Fruit fly (Drosophila melanogaster): ENCODE data around the gene CG5860.

Gene CG5860

DNA sequence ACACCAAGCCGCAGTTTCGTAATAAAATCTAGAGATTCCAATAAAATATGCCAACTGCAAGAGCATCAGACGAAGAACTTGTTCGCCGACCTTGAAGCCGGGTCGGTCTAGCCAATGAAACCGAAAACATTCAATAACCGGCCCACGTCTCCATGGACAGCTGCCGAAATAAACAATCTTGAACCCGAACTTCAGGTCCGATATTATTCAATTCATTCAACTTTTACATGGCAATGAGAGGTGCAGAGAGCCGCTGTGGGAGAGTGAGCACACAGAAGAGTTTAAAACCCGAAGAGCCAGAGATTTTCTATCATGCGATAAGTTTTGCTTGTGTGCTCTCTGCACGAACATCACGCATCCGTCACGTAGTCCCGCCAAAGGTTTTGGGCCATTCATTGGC lies 31.9 kb upstream of the CG5860 start (continued):
- TF ChIP-seq BEAF-32 (GFP tag; optimal IDR thresholded peaks at IDR 0.05) (no peak), ftz-f1 (GFP tag; optimal IDR thresholded peaks at IDR 0.05) (peak; percentile 67), Dbx (GFP tag; IDR thresholded peaks at IDR 0.05) (no peak), CG4404 (GFP tag; IDR thresholded peaks at IDR 0.05) (no peak), CG15011 (GFP tag; optimal IDR thresholded peaks at IDR 0.05) (no peak), CG34224 (GFP tag; IDR thresholded peaks at IDR 0.05; ENCODE audit: partially characterized antibody) (no peak), Six4 (GFP tag; optimal IDR thresholded peaks at IDR 0.05) (no peak), Lpt (GFP tag; optimal IDR thresholded peaks at IDR 0.05) (no peak), YL-1 (GFP tag; optimal IDR thresholded peaks at IDR 0.05) (no peak), row (GFP tag; IDR thresholded peaks at IDR 0.05) (no peak), abd-A (tag; optimal IDR thresholded peaks at IDR 0.05) (peak; percentile 50), bowl (GFP tag; IDR thresholded peaks at IDR 0.05) (no peak), vvl (GFP tag; IDR thresholded peaks at IDR 0.05) (peak; percentile 45; the same call in 1 of the 2 replicates), phol (tag; optimal IDR thresholded peaks at IDR 0.05) (no peak), CG13287 (GFP tag; IDR thresholded peaks at IDR 0.05; ENCODE audit: partially characterized antibody) (peak; percentile 16; the same call in 1 of the 2 replicates), Taf1 (GFP tag; IDR thresholded peaks at IDR 0.05) (no peak), Nf-YC (tag; optimal IDR thresholded peaks at IDR 0.05) (peak; percentile 37), zfh1 (GFP tag; IDR thresholded peaks at IDR 0.05) (no peak), GATAe (GFP tag; conservative IDR thresholded peaks at IDR 0.05) (no peak)

DNA sequence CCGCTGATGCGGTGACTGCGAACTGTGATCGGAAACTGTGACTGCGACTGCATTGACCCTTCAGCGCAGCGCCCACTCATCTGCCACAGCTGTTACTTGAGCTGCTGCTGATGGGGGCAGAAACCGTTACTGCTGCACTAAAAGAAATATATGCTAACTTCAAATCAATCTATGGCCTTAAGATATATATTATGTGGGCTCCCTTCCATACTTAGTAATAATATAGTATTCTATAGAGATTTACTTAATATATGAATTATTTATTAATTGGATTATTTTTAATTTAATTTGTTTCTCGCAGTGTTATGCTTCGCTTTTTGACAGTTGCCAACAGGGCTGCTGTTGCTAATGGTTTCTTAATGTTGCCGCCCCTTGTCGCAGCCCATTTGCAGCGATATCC lies 30.4 kb upstream of the CG5860 start:
- no peak for TF ChIP-seq tll (GFP tag; optimal IDR thresholded peaks at IDR 0.05)
- peak; percentile 22; the same call in 1 of the 3 replicates for TF ChIP-seq sr (GFP tag; IDR thresholded peaks at IDR 0.05)
- no peak for TF ChIP-seq CG30431 (GFP tag; optimal IDR thresholded peaks at IDR 0.05)
- no peak for TF ChIP-seq lbe (GFP tag; optimal IDR thresholded peaks at IDR 0.05)
- no peak for TF ChIP-seq D19A (tag; optimal IDR thresholded peaks at IDR 0.05)
- no peak for TF ChIP-seq Trl (optimal IDR thresholded peaks at IDR 0.05)
- TF ChIP-seq Trl (GFP tag; optimal IDR thresholded peaks at IDR 0.05) = no peak
- no peak for TF ChIP-seq zen2 (GFP tag; IDR thresholded peaks at IDR 0.05; ENCODE audit: partially characterized antibody)
- TF ChIP-seq vvl (GFP tag; IDR thresholded peaks at IDR 0.05) = no peak
- peak; percentile 36 for TF ChIP-seq CG6689 (GFP tag; IDR thresholded peaks at IDR 0.05)
- peak; percentile 10 for TF ChIP-seq fd96Cb (tag; optimal IDR thresholded peaks at IDR 0.05)
- no peak for TF ChIP-seq Doc2 (GFP tag; IDR thresholded peaks at IDR 0.05)
- no peak for TF ChIP-seq CG7271 (tag; optimal IDR thresholded peaks at IDR 0.05)
- TF ChIP-seq CG31441 (GFP tag; IDR thresholded peaks at IDR 0.05) = peak; percentile 34; the same call in 1 of the 2 replicates
- TF ChIP-seq CG31365 (tag; optimal IDR thresholded peaks at IDR 0.05) = no peak
- no peak for TF ChIP-seq CG10147 (GFP tag; optimal IDR thresholded peaks at IDR 0.05)
- TF ChIP-seq CG2116 (GFP tag; optimal IDR thresholded peaks at IDR 0.05) = no peak
- no peak for TF ChIP-seq CG31388 (GFP tag; optimal IDR thresholded peaks at IDR 0.05)
- no peak for TF ChIP-seq HLH4C (GFP tag; IDR thresholded peaks at IDR 0.05; ENCODE audit: partially characterized antibody)
- no peak for TF ChIP-seq CG10959 (GFP tag; IDR thresholded peaks at IDR 0.05)
- TF ChIP-seq Oli (tag; optimal IDR thresholded peaks at IDR 0.05) = peak; percentile 22
- TF ChIP-seq sisA (GFP tag; IDR thresholded peaks at IDR 0.05) = 0 out of 2 replicates have a peak, but pooled peaks have one; percentile 5
- TF ChIP-seq Ets65A (GFP tag) = no peak
- TF ChIP-seq trem (tag; optimal IDR thresholded peaks at IDR 0.05) = no peak
- no peak for TF ChIP-seq Antp (GFP tag; optimal IDR thresholded peaks at IDR 0.05)
- peak; percentile 44; the same call in 1 of the 3 replicates for TF ChIP-seq row (GFP tag; IDR thresholded peaks at IDR 0.05)
- TF ChIP-seq emc (GFP tag; optimal IDR thresholded peaks at IDR 0.05) = no peak
- TF ChIP-seq phol (tag; optimal IDR thresholded peaks at IDR 0.05) = peak; percentile 26
- no peak for TF ChIP-seq Nf-YC (tag; optimal IDR thresholded peaks at IDR 0.05)
- no peak for TF ChIP-seq da (GFP tag; optimal IDR thresholded peaks at IDR 0.05)
- TF ChIP-seq CG12236 (GFP tag; optimal IDR thresholded peaks at IDR 0.05) = no peak
- no peak for TF ChIP-seq HmgD (GFP tag; optimal IDR thresholded peaks at IDR 0.05)
- no peak for TF ChIP-seq Pdp1 (GFP tag; optimal IDR thresholded peaks at IDR 0.05)
- TF ChIP-seq Lim3 (GFP tag; IDR thresholded peaks at IDR 0.05) = no peak
- no peak for TF ChIP-seq abd-A (tag; optimal IDR thresholded peaks at IDR 0.05)
- TF ChIP-seq CG6272 (GFP tag; IDR thresholded peaks at IDR 0.05) = no peak
- no peak for TF ChIP-seq onecut (GFP tag; IDR thresholded peaks at IDR 0.05)

All from whole organism, embryonic.